Worm (Caenorhabditis elegans) whole organism, L1 larva: ENCODE measurements around the gene gnrr-2.

Source experiments
- ama-1 ChIP-seq: fragments of 150-350 bp; optimal IDR thresholded peaks from 2 replicates; lab custom pipeline; 2014
- ceh-82 ChIP-seq, 3 experiments: fragments of 150-350 bp in 1 of 3; sonication (generic microtip) in 2 of 3; optimal IDR thresholded peaks; 2 replicates each; lab custom pipeline; 2014 to 2017; ENCODE audit warnings: missing biosample characterization in 3 of 3, missing genetic modification characterization in 3 of 3
- ces-1 ChIP-seq: fragments of 150-350 bp; optimal IDR thresholded peaks from 2 replicates; lab custom pipeline; 2014; ENCODE audit warnings: missing biosample characterization, missing genetic modification reagents, missing genetic modification characterization
- elt-3 ChIP-seq, 6 experiments: fragments of 150-350 bp in 1 of 6; sonication (generic microtip); optimal IDR thresholded peaks; 2 replicates each; lab custom pipeline; 2017 to 2018; ENCODE audit warnings: missing biosample characterization in 6 of 6, missing genetic modification characterization in 6 of 6, inconsistent platforms in 1 of 6
- fkh-10 ChIP-seq: sonication (generic microtip); optimal IDR thresholded peaks from 2 replicates; lab custom pipeline; 2017; ENCODE audit warnings: missing biosample characterization, missing genetic modification reagents, missing genetic modification characterization
- mdl-1 ChIP-seq, 2 experiments: fragments of 150-350 bp; optimal IDR thresholded peaks; 2 replicates each; lab custom pipeline; 2014 to 2017; ENCODE audit warnings: missing biosample characterization in 2 of 2, missing genetic modification characterization in 2 of 2, inconsistent platforms in 1 of 2
- nhr-77 ChIP-seq: fragments of 150-350 bp; optimal IDR thresholded peaks from 2 replicates; lab custom pipeline; 2014; ENCODE audit warnings: missing biosample characterization, missing genetic modification characterization
- pqm-1 ChIP-seq: sonication (generic microtip); optimal IDR thresholded peaks from 3 replicates; lab custom pipeline; 2017; ENCODE audit warnings: missing biosample characterization, missing genetic modification characterization
- tbx-2 ChIP-seq: sonication (generic microtip); optimal IDR thresholded peaks from 2 replicates; lab custom pipeline; 2016; ENCODE audit warnings: missing genetic modification characterization, missing compliant biosample characterization
- unc-86 ChIP-seq: sonication (generic microtip); optimal IDR thresholded peaks from 2 replicates; lab custom pipeline; 2016; ENCODE audit warnings: missing genetic modification characterization, missing compliant biosample characterization

DNA sequence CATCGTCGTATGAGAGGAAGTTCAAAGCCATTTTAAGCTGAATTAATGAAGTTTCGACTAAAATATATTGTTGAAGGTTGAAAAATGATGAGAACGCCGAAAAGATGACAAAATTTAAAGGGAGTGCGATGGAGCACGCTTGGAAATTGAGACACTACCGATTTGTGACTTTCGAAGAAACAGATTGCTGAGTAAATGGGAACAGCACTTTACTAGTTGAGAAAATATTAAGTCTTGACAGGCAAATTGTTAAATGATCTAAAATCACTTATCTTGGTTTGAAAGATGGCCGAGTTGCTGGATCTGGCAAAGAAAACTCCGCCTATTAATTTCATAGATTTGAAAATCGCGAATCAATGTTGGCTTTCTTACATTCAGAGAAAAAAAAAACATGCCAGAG is 14.4 kb downstream of the gnrr-2 start, which contains the start of gene rpoa-12:
- no peak for TF ChIP-seq nhr-77 (tag; lab: Kevin White, UChicago)
- TF ChIP-seq unc-86 (tag; lab: Kevin White, UChicago) = no peak
- no peak for TF ChIP-seq pqm-1 (tag; lab: Kevin White, UChicago)
- no peak for TF ChIP-seq ama-1 (lab: Kevin White, UChicago)
- no peak for TF ChIP-seq fkh-10 (GFP tag; lab: Kevin White, UChicago)
- peak; percentile 44 for TF ChIP-seq tbx-2 (tag; lab: Kevin White, UChicago)
- TF ChIP-seq ces-1 (GFP tag; lab: Kevin White, UChicago) = no peak
- TF ChIP-seq ceh-82 (tag; optimal IDR thresholded peaks at IDR 0.05; lab: Kevin White, UChicago) = peak in 1 of 3 experiments; percentile 24
- no peak for TF ChIP-seq elt-3 (tag; optimal IDR thresholded peaks at IDR 0.05; lab: Kevin White, UChicago)
- no peak for TF ChIP-seq mdl-1 (tag; optimal IDR thresholded peaks at IDR 0.05; lab: Kevin White, UChicago)
